Worm (Caenorhabditis elegans) whole organism, L4 larva: Measurements from ENCODE around the gene R12B2.3.

Experiments used
- dpl-1 ChIP-seq: fragments of 150-350 bp; optimal IDR thresholded peaks from 2 replicates; lab custom pipeline; 2014; ENCODE audit warnings: missing biosample characterization, missing genetic modification reagents, missing genetic modification characterization
- lin-39 ChIP-seq: fragments of 150-350 bp; optimal IDR thresholded peaks from 2 replicates; lab custom pipeline; 2014; ENCODE audit warnings: missing biosample characterization, missing genetic modification reagents, missing genetic modification characterization
- nhr-11 ChIP-seq: fragments of 150-350 bp; optimal IDR thresholded peaks from 2 replicates; lab custom pipeline; 2014; ENCODE audit warnings: missing biosample characterization, missing genetic modification characterization
- pha-4 ChIP-seq, 2 experiments: fragments of 150-350 bp in 1 of 2; fragments of 200-800 bp in 1 of 2; sonication (Bioruptor generic) in 1 of 2; IDR thresholded peaks in 1 of 2; optimal IDR thresholded peaks in 1 of 2; 2 replicates each; pipeline versions ENCODE4 v1.3.6 to Lab custom; 2014 to 2022; ENCODE audit warnings: missing genetic modification characterization in 2 of 2, missing genetic modification reagents in 2 of 2, missing biosample characterization in 1 of 2, missing compliant biosample characterization in 1 of 2
- pqm-1 ChIP-seq: sonication (generic microtip); optimal IDR thresholded peaks from 2 replicates; lab custom pipeline; 2017; ENCODE audit warnings: missing biosample characterization, missing genetic modification characterization
- snpc-4 ChIP-seq: fragments of 150-350 bp; optimal IDR thresholded peaks from 2 replicates; lab custom pipeline; 2014; ENCODE audit warnings: missing biosample characterization, missing genetic modification characterization

- TF ChIP-seq pqm-1 (tag; lab: Kevin White, UChicago) (no peak), pha-4 (GFP tag; IDR thresholded peaks at IDR 0.05; lab: Robert Waterston, UW) (no peak), pha-4 (tag; optimal IDR thresholded peaks at IDR 0.05; lab: Kevin White, UChicago) (no peak), dpl-1 (GFP tag; lab: Kevin White, UChicago) (no peak), lin-39 (tag; lab: Kevin White, UChicago) (no peak), nhr-11 (tag; lab: Kevin White, UChicago) (no peak), snpc-4 (tag; lab: Kevin White, UChicago) (no peak)
These were observed 10.4 kb upstream of the R12B2.3 start for ce11 chrIII:5794982-5795381.
